Worm (Caenorhabditis elegans) whole organism, L3 larva: ENCODE data around the gene F12A10.9.
A peak's percentile ranks its signal among the peaks of the same experiment; 100 is the strongest.

Experiments
- ama-1 ChIP-seq: fragments of 150-350 bp; optimal IDR thresholded peaks from 2 replicates; lab custom pipeline; 2018
- nfya-1 ChIP-seq: sonication (generic microtip); optimal IDR thresholded peaks from 2 replicates; lab custom pipeline; 2017; ENCODE audit warnings: missing genetic modification characterization, mild to moderate bottlenecking, missing compliant biosample characterization, antibody characterized with exemption, moderate library complexity; ENCODE audit not compliant: insufficient read depth
- nhr-43 ChIP-seq: sonication (generic microtip); optimal IDR thresholded peaks from 2 replicates; lab custom pipeline; 2016; ENCODE audit warnings: mild to moderate bottlenecking, missing genetic modification characterization, missing compliant biosample characterization; ENCODE audit not compliant: poor library complexity, severe bottlenecking
- nhr-77 ChIP-seq: fragments of 150-350 bp; optimal IDR thresholded peaks from 2 replicates; lab custom pipeline; 2014; ENCODE audit warnings: missing biosample characterization, missing genetic modification characterization

The F12A10.9 gene

ce11 chrII:5547442-5547894, 49.0 kb downstream of the F12A10.9 start, which contains the start of gene acdh-2:
Gene acdh-2 (minus strand): TSS chrII:5547492.
- TF ChIP-seq ama-1 (lab: Kevin White, UChicago) (no peak), nfya-1 (tag; lab: Kevin White, UChicago) (peak; percentile 35), nhr-77 (tag; lab: Kevin White, UChicago) (no peak), nhr-43 (peak; percentile 18)
